Worm (Caenorhabditis elegans): ENCODE measurements around the gene atic-1.

ce11 chrIV:7879017-7879416, 2.8 kb upstream of the atic-1 start, which contains the start of gene srt-73:
- TF ChIP-seq nhr-11 (tag; optimal IDR thresholded peaks at IDR 0.05) (no peak), fkh-4 (tag; optimal IDR thresholded peaks at IDR 0.05; ENCODE audit: borderline replicate concordance) (no peak), rnt-1 (tag; optimal IDR thresholded peaks at IDR 0.05) (no peak), nhr-237 (tag; optimal IDR thresholded peaks at IDR 0.05) (no peak), nhr-77 (tag; optimal IDR thresholded peaks at IDR 0.05) (no peak)

All from whole organism, L1 larva.